Worm (Caenorhabditis elegans): ENCODE measurements around the gene F54D5.4.

DNA sequence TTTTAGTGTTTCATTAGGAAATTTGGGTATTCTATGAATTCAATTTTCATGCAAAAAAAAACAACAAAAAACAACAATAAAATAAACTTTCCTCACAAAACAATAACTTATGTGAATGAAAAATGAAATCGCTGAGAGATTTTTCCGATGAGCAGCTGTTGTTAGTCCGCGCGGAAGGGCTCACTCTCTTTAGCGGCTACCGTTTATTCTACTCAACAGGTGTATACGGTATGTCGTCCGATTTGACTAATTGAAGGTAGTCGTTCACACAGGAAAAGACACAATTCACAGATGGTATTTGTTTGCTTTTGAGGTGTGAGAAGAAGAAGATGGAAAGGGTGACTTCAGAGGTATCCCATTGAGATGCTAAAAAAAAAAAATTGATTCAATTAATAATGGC lies 948 bp upstream of the F54D5.4 start:
- TF ChIP-seq tbx-2 (tag; optimal IDR thresholded peaks at IDR 0.05) (no peak), nfya-1 (tag; optimal IDR thresholded peaks at IDR 0.05; ENCODE audit: insufficient read depth) (no peak), aly-2 (tag; optimal IDR thresholded peaks at IDR 0.05) (no peak), ztf-4 (tag; optimal IDR thresholded peaks at IDR 0.05) (no peak), mdl-1 (tag; optimal IDR thresholded peaks at IDR 0.05) (no peak), fos-1 (tag; optimal IDR thresholded peaks at IDR 0.05) (no peak), nhr-11 (tag; optimal IDR thresholded peaks at IDR 0.05) (no peak), nhr-237 (tag; optimal IDR thresholded peaks at IDR 0.05) (no peak), skn-1 (tag; optimal IDR thresholded peaks at IDR 0.05) (no peak), ama-1 (optimal IDR thresholded peaks at IDR 0.05) (no peak), nhr-28 (tag; optimal IDR thresholded peaks at IDR 0.05) (no peak), ceh-9 (tag; optimal IDR thresholded peaks at IDR 0.05) (no peak)
